Worm (Caenorhabditis elegans): ENCODE data around the gene Y54G2A.38.
"Not testable (repeated sequence)": the region's sequence is repeated elsewhere in the genome, so short reads cannot be mapped to it uniquely, and the experiment has no call there.

Gene Y54G2A.38

DNA sequence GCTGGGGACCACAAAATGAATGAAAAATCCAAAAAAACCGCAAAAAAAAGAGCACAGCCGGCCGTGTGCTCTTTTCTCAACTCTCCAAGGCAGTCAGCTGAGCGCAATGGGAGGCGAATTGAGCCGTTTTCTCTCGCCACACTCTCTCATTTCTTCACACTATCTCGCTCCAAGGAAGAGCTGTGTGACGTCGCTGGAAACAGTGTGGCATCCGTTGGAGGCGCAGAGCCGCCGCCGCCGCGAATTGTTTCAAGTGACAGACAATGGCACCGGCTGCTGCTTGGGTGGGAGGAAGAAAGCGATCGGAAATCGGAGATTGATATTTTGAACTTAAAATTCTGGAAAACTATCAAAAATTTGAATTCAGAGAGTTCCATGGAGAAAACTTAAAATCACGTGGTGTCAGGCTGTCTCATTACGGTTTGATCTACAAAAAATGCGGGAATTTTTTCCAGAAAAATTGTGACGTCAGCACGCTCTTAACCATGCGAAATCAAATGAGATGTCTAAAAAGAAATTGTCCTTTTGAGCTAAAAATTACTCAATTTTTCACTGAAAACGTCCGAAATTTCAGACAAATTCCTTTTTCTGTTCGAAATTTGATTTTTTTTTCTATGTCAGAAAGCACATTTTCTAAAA, 16.8 kb downstream of the Y54G2A.38 start (continued):
- no peak for TF ChIP-seq vab-15 (tag; optimal IDR thresholded peaks at IDR 0.05)
- TF ChIP-seq aly-2 (tag; optimal IDR thresholded peaks at IDR 0.05), result no peak
- TF ChIP-seq sox-4 (tag; optimal IDR thresholded peaks at IDR 0.05), result no peak
- no peak for TF ChIP-seq C34B4.2 (tag; optimal IDR thresholded peaks at IDR 0.05)
- no peak for TF ChIP-seq elt-3 (tag; optimal IDR thresholded peaks at IDR 0.05)
- TF ChIP-seq hlh-17 (GFP tag; optimal IDR thresholded peaks at IDR 0.05; ENCODE audit: borderline replicate concordance), result no peak
- TF ChIP-seq efl-1 (optimal IDR thresholded peaks at IDR 0.05), result peak; percentile 47 to 53
- peak; percentile 27 to 92 for TF ChIP-seq efl-1 (GFP tag; optimal IDR thresholded peaks at IDR 0.05 in 1 of 2)
- TF ChIP-seq ceh-63 (GFP tag; optimal IDR thresholded peaks at IDR 0.05), result no peak
- TF ChIP-seq tbx-2 (tag; optimal IDR thresholded peaks at IDR 0.05), result peak; percentile 56
- TF ChIP-seq fkh-10 (GFP tag; optimal IDR thresholded peaks at IDR 0.05), result peak; percentile 40
- TF ChIP-seq nhr-47 (tag; optimal IDR thresholded peaks at IDR 0.05), result peak; percentile 64
- peak; percentile 27 for TF ChIP-seq unc-86 (tag; optimal IDR thresholded peaks at IDR 0.05)
- no peak for TF ChIP-seq ces-1 (GFP tag; optimal IDR thresholded peaks at IDR 0.05)
- TF ChIP-seq nhr-84 (tag; optimal IDR thresholded peaks at IDR 0.05), result no peak
- no peak for TF ChIP-seq aha-1 (tag; optimal IDR thresholded peaks at IDR 0.05)
- no peak for TF ChIP-seq nhr-237 (tag; optimal IDR thresholded peaks at IDR 0.05)
- TF ChIP-seq nhr-90 (tag; optimal IDR thresholded peaks at IDR 0.05; ENCODE audit: poor library complexity), result no peak
- no peak for TF ChIP-seq nhr-85 (tag)
- peak; percentile 89 for TF ChIP-seq lin-14 (GFP tag; optimal IDR thresholded peaks at IDR 0.05)
- no peak for TF ChIP-seq jun-1 (tag; optimal IDR thresholded peaks at IDR 0.05)
- peak; percentile 1 to 47 for TF ChIP-seq lin-35 (GFP tag; optimal IDR thresholded peaks at IDR 0.05)
- TF ChIP-seq pag-3 (tag; optimal IDR thresholded peaks at IDR 0.05; ENCODE audit: borderline replicate concordance, insufficient read depth), result peak; percentile 95
- TF ChIP-seq mep-1 (tag; optimal IDR thresholded peaks at IDR 0.05), result peak; percentile 36
- TF ChIP-seq hlh-4 (tag; optimal IDR thresholded peaks at IDR 0.05), result no peak
- peak; percentile 23 for TF ChIP-seq fkh-8 (tag; optimal IDR thresholded peaks at IDR 0.05)
- no peak for TF ChIP-seq lir-3 (tag; optimal IDR thresholded peaks at IDR 0.05; ENCODE audit: poor library complexity)
- no peak for TF ChIP-seq fos-1 (tag; optimal IDR thresholded peaks at IDR 0.05)
- TF ChIP-seq mab-9 (GFP tag; IDR thresholded peaks at IDR 0.05), result no peak
- TF ChIP-seq nhr-12 (tag; optimal IDR thresholded peaks at IDR 0.05), result no peak
- TF ChIP-seq F16B12.6 (tag; optimal IDR thresholded peaks at IDR 0.05), result no peak
- peak; percentile 60 for TF ChIP-seq swsn-7 (tag; optimal IDR thresholded peaks at IDR 0.05)
- TF ChIP-seq pqm-1 (tag; optimal IDR thresholded peaks at IDR 0.05), result no peak
- TF ChIP-seq ceh-82 (tag; optimal IDR thresholded peaks at IDR 0.05), result peak in 1 of 3 experiments; percentile 42
- TF ChIP-seq dpl-1 (GFP tag; optimal IDR thresholded peaks at IDR 0.05), result peak in 2 of 3 experiments; percentile 17 to 26

DNA sequence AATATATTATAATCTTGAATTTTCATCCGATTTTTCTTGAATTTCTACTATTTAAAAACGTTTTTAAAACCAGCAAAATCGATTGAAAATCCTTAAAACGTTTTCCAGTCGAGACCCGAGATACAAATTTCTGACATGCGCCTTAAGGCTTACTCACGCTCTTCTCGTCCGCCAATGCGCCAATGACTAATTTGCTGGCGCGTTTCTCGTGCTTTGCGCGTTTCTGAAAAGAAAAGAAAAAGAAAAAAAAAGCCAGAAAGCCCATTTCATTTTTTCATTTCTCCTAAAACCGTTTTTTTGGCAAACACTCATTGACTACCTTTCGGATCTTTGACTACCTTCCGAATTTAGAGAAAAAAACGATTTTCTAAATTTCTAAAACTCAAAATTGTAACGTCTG, 17.5 kb downstream of the Y54G2A.38 start:
- TF ChIP-seq nhr-237 (tag; optimal IDR thresholded peaks at IDR 0.05) (no peak), nhr-85 (tag) (peak; percentile 56)

DNA sequence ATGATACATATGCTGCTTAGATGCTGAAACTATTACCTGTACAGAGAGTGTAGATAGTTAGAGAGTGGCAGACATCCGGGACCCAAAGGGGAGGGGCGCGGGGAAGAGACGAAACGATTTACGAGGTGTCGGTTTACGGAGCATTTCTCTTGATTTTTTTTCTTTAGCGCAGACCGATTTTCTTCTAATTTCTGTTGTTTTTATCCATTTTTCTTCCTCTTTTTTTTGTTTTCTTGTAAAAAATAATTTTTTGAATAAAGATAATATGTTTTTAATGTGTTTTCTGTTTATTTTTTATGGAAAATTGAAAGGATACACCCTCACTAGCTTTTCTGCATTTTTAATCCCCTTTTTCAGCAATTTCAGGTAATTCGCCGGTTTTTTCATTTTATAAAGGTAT, 18.6 kb downstream of the Y54G2A.38 start, which contains the start of gene Y54G2A.72:
TSS of gene Y54G2A.72 (plus strand) at position 301 of the 400 bp plus-strand sequence.
- TF ChIP-seq lin-35 (GFP tag; optimal IDR thresholded peaks at IDR 0.05); blmp-1 (tag; optimal IDR thresholded peaks at IDR 0.05); skn-1 (tag; optimal IDR thresholded peaks at IDR 0.05): not testable (repeated sequence)

Data from whole organism, L1 larva.